Worm (Caenorhabditis elegans): Measurements from ENCODE around the gene dpf-5.
A peak's percentile ranks its signal among the peaks of the same experiment; 100 is the strongest.

The dpf-5 gene

DNA sequence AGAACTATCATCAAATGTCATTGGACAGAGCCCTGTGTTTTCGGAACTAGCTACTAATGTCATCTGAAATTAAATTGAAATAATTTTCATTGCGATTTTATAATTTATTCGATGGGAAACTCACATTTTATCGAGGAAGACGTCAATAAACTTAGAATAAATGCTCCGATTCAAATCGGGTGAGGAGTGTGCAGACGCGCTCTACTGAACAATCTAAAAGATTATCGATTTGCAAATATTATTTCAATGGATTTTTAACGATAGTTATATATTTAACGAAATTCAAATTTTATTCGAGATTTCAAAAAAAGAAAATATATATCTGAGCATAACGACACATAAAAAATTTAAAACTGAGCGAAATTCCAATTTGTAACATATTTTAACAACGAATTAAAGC lies 7.3 kb downstream of the dpf-5 start, which contains the start of gene eor-1:
eor-1 (minus strand) TSS at position 65 of the 400 bp plus-strand sequence.
- TF ChIP-seq pqm-1 (tag; optimal IDR thresholded peaks at IDR 0.05) (no peak), lin-39 (tag; optimal IDR thresholded peaks at IDR 0.05) (no peak), R02D3.7 (tag; optimal IDR thresholded peaks at IDR 0.05) (no peak), nhr-77 (tag; optimal IDR thresholded peaks at IDR 0.05) (peak; percentile 11), ceh-16 (tag; optimal IDR thresholded peaks at IDR 0.05) (no peak), ama-1 (optimal IDR thresholded peaks at IDR 0.05) (no peak), nhr-12 (tag; optimal IDR thresholded peaks at IDR 0.05) (no peak), nhr-67 (tag; optimal IDR thresholded peaks at IDR 0.05) (no peak), nhr-25 (tag; optimal IDR thresholded peaks at IDR 0.05) (peak; percentile 19), eor-1 (tag; optimal IDR thresholded peaks at IDR 0.05) (no peak), mdl-1 (tag; optimal IDR thresholded peaks at IDR 0.05) (no peak), nhr-23 (tag; optimal IDR thresholded peaks at IDR 0.05) (peak; percentile 6), fos-1 (tag; optimal IDR thresholded peaks at IDR 0.05) (no peak), nfya-1 (tag; optimal IDR thresholded peaks at IDR 0.05; ENCODE audit: insufficient read depth) (peak; percentile 31), lsy-12 (tag; optimal IDR thresholded peaks at IDR 0.05) (no peak), nhr-11 (tag; optimal IDR thresholded peaks at IDR 0.05) (no peak), aly-2 (tag; optimal IDR thresholded peaks at IDR 0.05) (no peak), ztf-11 (tag; optimal IDR thresholded peaks at IDR 0.05) (no peak), hmg-11 (tag; optimal IDR thresholded peaks at IDR 0.05) (peak; percentile 32), sea-2 (GFP tag; optimal IDR thresholded peaks at IDR 0.05) (no peak), daf-12 (tag; optimal IDR thresholded peaks at IDR 0.05) (no peak), lin-15B (tag; optimal IDR thresholded peaks at IDR 0.05) (peak; percentile 57), ceh-28 (tag; optimal IDR thresholded peaks at IDR 0.05) (peak; percentile 80), unc-62 (GFP tag; optimal IDR thresholded peaks at IDR 0.05) (no peak), ZK546.5 (tag; optimal IDR thresholded peaks at IDR 0.05) (no peak), ceh-82 (tag; optimal IDR thresholded peaks at IDR 0.05) (no peak)

- TF ChIP-seq eor-1 (tag; optimal IDR thresholded peaks at IDR 0.05) (no peak), ceh-9 (tag; optimal IDR thresholded peaks at IDR 0.05) (no peak), nhr-25 (tag; optimal IDR thresholded peaks at IDR 0.05) (no peak), nhr-11 (tag; optimal IDR thresholded peaks at IDR 0.05) (no peak), nhr-67 (tag; optimal IDR thresholded peaks at IDR 0.05) (no peak), ceh-28 (tag; optimal IDR thresholded peaks at IDR 0.05) (no peak), nfya-1 (tag; optimal IDR thresholded peaks at IDR 0.05; ENCODE audit: insufficient read depth) (no peak), nhr-43 (tag; optimal IDR thresholded peaks at IDR 0.05; ENCODE audit: poor library complexity, severe bottlenecking) (no peak), elt-1 (tag; optimal IDR thresholded peaks at IDR 0.05) (no peak), fkh-10 (GFP tag; optimal IDR thresholded peaks at IDR 0.05) (no peak)
Measured at ce11 chrIV:4795111-4795510, 11.3 kb downstream of the dpf-5 start.

- TF ChIP-seq ceh-28 (tag; optimal IDR thresholded peaks at IDR 0.05) (no peak), nhr-25 (tag; optimal IDR thresholded peaks at IDR 0.05) (no peak), lsy-12 (tag; optimal IDR thresholded peaks at IDR 0.05) (no peak), nhr-12 (tag; optimal IDR thresholded peaks at IDR 0.05) (no peak), nhr-67 (tag; optimal IDR thresholded peaks at IDR 0.05) (no peak), sea-2 (GFP tag; optimal IDR thresholded peaks at IDR 0.05) (no peak), nhr-77 (tag; optimal IDR thresholded peaks at IDR 0.05) (no peak), elt-1 (tag; optimal IDR thresholded peaks at IDR 0.05) (no peak), lin-39 (tag; optimal IDR thresholded peaks at IDR 0.05) (no peak), elt-2 (tag; optimal IDR thresholded peaks at IDR 0.05) (no peak), hmg-11 (tag; optimal IDR thresholded peaks at IDR 0.05) (no peak), ZK546.5 (tag; optimal IDR thresholded peaks at IDR 0.05) (no peak)
Measured at ce11 chrIV:4789445-4789844, 16.9 kb downstream of the dpf-5 start, which contains the start of gene R11E3.1. Gene R11E3.1 (plus strand): TSS chrIV:4789745.

DNA sequence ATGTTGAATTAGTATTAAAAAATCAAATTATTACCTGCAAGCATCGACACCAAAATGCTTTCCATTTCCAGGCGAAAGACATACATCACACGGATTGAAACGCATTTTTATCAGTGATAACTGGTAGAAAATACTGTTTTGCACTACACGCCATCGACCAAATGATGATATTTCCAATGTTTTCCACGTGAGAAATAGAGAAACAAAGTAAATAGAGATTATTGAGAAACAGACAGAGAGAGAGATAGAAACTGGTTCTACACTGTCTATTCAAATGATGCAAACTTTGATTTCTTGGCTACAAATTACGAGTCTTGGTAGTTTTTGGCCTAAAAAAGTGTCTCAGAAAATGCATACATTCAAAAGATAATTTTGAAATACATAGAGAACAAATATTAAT lies 18.1 kb downstream of the dpf-5 start, which contains the start of gene nhr-104:
nhr-104 (minus strand) TSS at position 361 of the 400 bp plus-strand sequence.
- TF ChIP-seq ceh-16 (tag; optimal IDR thresholded peaks at IDR 0.05) (no peak), lin-39 (tag; optimal IDR thresholded peaks at IDR 0.05) (no peak), nhr-43 (tag; optimal IDR thresholded peaks at IDR 0.05; ENCODE audit: poor library complexity, severe bottlenecking) (peak; percentile 36), R02D3.7 (tag; optimal IDR thresholded peaks at IDR 0.05) (no peak), hmg-11 (tag; optimal IDR thresholded peaks at IDR 0.05) (no peak), pqm-1 (tag; optimal IDR thresholded peaks at IDR 0.05) (peak; percentile 67), ceh-9 (tag; optimal IDR thresholded peaks at IDR 0.05) (no peak), mdl-1 (tag; optimal IDR thresholded peaks at IDR 0.05) (no peak), tbx-2 (tag; optimal IDR thresholded peaks at IDR 0.05) (no peak), skn-1 (tag; optimal IDR thresholded peaks at IDR 0.05) (peak; percentile 94), elt-2 (tag; optimal IDR thresholded peaks at IDR 0.05) (peak; percentile 63), nfya-1 (tag; optimal IDR thresholded peaks at IDR 0.05; ENCODE audit: insufficient read depth) (peak; percentile 16), pha-4 (tag; optimal IDR thresholded peaks at IDR 0.05) (peak; percentile 94), ama-1 (optimal IDR thresholded peaks at IDR 0.05) (no peak), jun-1 (tag; optimal IDR thresholded peaks at IDR 0.05) (peak; percentile 39), nhr-23 (tag; optimal IDR thresholded peaks at IDR 0.05) (peak; percentile 69), nhr-77 (tag; optimal IDR thresholded peaks at IDR 0.05) (no peak), nhr-25 (tag; optimal IDR thresholded peaks at IDR 0.05) (peak; percentile 59), ceh-28 (tag; optimal IDR thresholded peaks at IDR 0.05) (peak; percentile 66)
